Worm (Caenorhabditis elegans): Measurements from ENCODE around the gene F47D12.9.

Gene F47D12.9

DNA sequence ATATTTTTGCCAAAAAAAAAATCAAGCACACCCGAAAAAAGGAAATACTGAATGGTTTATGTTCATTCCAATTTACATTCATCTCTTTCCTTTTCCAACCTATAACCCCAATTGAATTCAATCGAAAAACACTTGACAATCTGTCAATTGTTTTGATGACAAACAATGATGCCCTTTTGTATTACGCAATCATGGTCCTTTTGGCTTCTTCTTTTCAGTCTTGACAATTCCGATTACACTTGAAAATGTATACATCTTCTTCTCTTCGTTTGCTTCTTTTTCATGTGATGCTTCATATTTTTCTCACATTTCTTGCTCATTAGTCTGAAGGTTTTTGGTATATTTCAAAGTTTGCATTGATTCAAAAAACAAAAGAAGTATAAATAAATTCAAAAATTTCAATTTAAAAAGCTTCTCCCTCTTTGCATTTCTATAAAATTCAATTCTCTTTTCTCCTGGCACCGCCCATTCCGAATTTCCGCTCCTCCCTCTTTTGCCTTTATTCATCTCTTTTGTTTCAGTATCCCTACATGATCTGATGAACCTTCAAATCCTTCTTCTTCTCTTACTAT is 28.1 kb upstream of the F47D12.9 start, which contains the start of gene C56G2.4:
C56G2.4 (plus strand) TSS at position 522 of the 572 bp plus-strand sequence.
- no peak for TF ChIP-seq let-526 (GFP tag; IDR thresholded peaks at IDR 0.05)
- no peak for TF ChIP-seq cebp-1 (GFP tag; IDR thresholded peaks at IDR 0.05)
- TF ChIP-seq cebp-1 (tag; optimal IDR thresholded peaks at IDR 0.05) = no peak
- no peak for TF ChIP-seq nfyb-1 (GFP tag; IDR thresholded peaks at IDR 0.05)
- TF ChIP-seq atf-7 (tag; optimal IDR thresholded peaks at IDR 0.05) = no peak
- no peak for TF ChIP-seq T07F8.4 (tag; optimal IDR thresholded peaks at IDR 0.05)
- no peak for TF ChIP-seq dpl-1 (GFP tag; optimal IDR thresholded peaks at IDR 0.05)
- no peak for TF ChIP-seq ceh-79 (tag; optimal IDR thresholded peaks at IDR 0.05)
- no peak for TF ChIP-seq mcd-1 (GFP tag; IDR thresholded peaks at IDR 0.05)
- TF ChIP-seq T26A5.8 (tag; optimal IDR thresholded peaks at IDR 0.05) = no peak
- TF ChIP-seq ama-1 (optimal IDR thresholded peaks at IDR 0.05) = no peak
- TF ChIP-seq ama-1 (GFP tag; optimal IDR thresholded peaks at IDR 0.05) = no peak
- TF ChIP-seq lir-1 (GFP tag; conservative IDR thresholded peaks at IDR 0.05) = no peak
- TF ChIP-seq Y53F4B.3 (GFP tag; IDR thresholded peaks at IDR 0.05) = no peak
- no peak for TF ChIP-seq fkh-3 (tag; optimal IDR thresholded peaks at IDR 0.05)

DNA sequence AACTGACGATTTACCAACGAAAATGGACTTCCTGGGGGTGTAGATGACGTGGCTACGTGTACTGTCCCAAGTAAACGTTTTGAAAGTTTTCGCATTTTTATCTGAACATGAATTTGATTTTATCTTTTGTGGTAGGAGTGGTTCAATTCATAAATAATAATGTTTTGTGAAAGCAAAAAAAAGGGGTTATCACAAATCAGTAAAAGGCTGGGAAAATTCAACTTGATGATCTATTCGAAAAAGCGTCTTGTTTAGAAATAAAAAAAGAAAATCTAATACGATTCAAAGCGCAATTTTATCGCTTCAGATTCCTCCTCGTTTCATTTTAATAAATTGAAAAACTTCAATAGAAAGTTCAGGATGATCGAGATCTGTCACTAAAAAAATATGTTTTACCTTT is 21.0 kb upstream of the F47D12.9 start, which contains the start of gene C56G2.5:
C56G2.5 (minus strand) TSS at position 101 of the 400 bp plus-strand sequence.
- no peak for TF ChIP-seq ceh-40 (GFP tag; IDR thresholded peaks at IDR 0.05)
- no peak for TF ChIP-seq ztf-22 (GFP tag; optimal IDR thresholded peaks at IDR 0.05)
- no peak for TF ChIP-seq hlh-26 (GFP tag; conservative IDR thresholded peaks at IDR 0.05)
- TF ChIP-seq egl-18 (GFP tag; IDR thresholded peaks at IDR 0.05) = no peak
- no peak for TF ChIP-seq akir-1 (GFP tag; optimal IDR thresholded peaks at IDR 0.05)
- TF ChIP-seq dpl-1 (GFP tag; optimal IDR thresholded peaks at IDR 0.05) = no peak
- TF ChIP-seq chd-7 (tag; optimal IDR thresholded peaks at IDR 0.05) = no peak
- no peak for TF ChIP-seq snpc-1.3 (tag; optimal IDR thresholded peaks at IDR 0.05; ENCODE audit: insufficient read depth)
- TF ChIP-seq let-526 (GFP tag; IDR thresholded peaks at IDR 0.05) = no peak
- TF ChIP-seq nfyb-1 (GFP tag; IDR thresholded peaks at IDR 0.05) = no peak
- TF ChIP-seq B0019.2 (GFP tag; conservative IDR thresholded peaks at IDR 0.05) = no peak
- TF ChIP-seq madf-10 (tag; optimal IDR thresholded peaks at IDR 0.05) = no peak

DNA sequence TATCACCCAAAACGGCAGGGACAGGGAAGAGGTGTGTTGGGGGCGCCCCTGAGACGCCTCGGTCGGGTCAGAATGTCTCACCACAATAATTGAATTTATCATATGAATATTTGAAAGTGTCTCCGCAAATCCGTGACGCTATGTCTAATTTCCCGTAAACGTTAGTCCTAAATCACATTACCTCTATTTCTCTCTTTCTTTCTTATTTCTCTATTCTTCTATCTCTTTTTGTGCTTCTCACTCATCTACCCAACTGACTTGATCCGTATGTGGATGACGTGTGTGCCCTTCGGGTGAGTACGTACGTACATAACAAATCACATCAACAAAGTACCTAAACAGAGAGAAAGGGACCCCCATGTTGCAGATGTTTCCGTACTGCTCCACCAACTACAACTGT is 14.2 kb upstream of the F47D12.9 start:
- TF ChIP-seq F39B2.1 (GFP tag; IDR thresholded peaks at IDR 0.05) (no peak), lin-26 (GFP tag; IDR thresholded peaks at IDR 0.05) (no peak), madf-10 (tag; optimal IDR thresholded peaks at IDR 0.05) (no peak), ccch-3 (GFP tag; optimal IDR thresholded peaks at IDR 0.05) (no peak), hmg-20 (GFP tag; IDR thresholded peaks at IDR 0.05) (no peak), ztf-6 (GFP tag; IDR thresholded peaks at IDR 0.05) (no peak), dpff-1 (tag; optimal IDR thresholded peaks at IDR 0.05) (no peak), repo-1 (tag; optimal IDR thresholded peaks at IDR 0.05) (no peak), fkh-3 (tag; optimal IDR thresholded peaks at IDR 0.05) (no peak), akir-1 (GFP tag; optimal IDR thresholded peaks at IDR 0.05) (no peak), F49E8.2 (tag; optimal IDR thresholded peaks at IDR 0.05; ENCODE audit: insufficient read depth) (no peak), atf-7 (tag; optimal IDR thresholded peaks at IDR 0.05) (no peak), tbx-9 (tag; optimal IDR thresholded peaks at IDR 0.05; ENCODE audit: borderline replicate concordance) (no peak)

DNA sequence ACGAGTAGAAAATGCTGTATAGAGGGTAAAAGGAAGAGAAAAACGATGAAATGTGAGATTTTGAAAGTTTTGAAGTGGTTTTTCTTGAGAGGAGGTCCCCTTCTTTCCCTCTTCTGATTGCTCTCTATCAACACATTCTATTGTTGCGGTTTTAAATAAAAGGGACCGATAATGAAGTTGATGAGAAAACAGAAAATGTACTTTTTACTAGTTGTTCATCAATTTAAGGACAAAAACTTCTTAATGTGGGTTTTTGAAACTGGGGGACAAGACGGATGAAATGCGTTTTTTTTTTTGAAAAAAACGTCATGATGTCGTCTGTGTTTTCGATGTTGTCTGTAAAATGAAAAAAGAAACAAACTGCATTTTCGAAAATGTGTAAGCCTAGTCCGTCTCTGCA is 13.6 kb upstream of the F47D12.9 start:
- TF ChIP-seq F33H1.4 (GFP tag; IDR thresholded peaks at IDR 0.05) = no peak
- TF ChIP-seq repo-1 (tag; optimal IDR thresholded peaks at IDR 0.05) = no peak
- no peak for TF ChIP-seq lin-54 (GFP tag; optimal IDR thresholded peaks at IDR 0.05)
- TF ChIP-seq egl-18 (GFP tag; IDR thresholded peaks at IDR 0.05) = no peak
- peak; percentile 25 for TF ChIP-seq ceh-27 (GFP tag; optimal IDR thresholded peaks at IDR 0.05)
